Worm (Caenorhabditis elegans) whole organism, early embryonic: ENCODE data around the gene dct-19.

Source experiments
- F13C5.2 ChIP-seq: sonication (generic microtip); optimal IDR thresholded peaks from 2 replicates; lab custom pipeline; 2017; ENCODE audit warnings: mild to moderate bottlenecking, missing genetic modification characterization, inconsistent platforms, missing compliant biosample characterization
- ama-1 ChIP-seq: fragments of 150-350 bp; optimal IDR thresholded peaks from 2 replicates; lab custom pipeline; 2014
- hmbx-1 ChIP-seq: sonication (generic microtip); optimal IDR thresholded peaks from 2 replicates; lab custom pipeline; 2016; ENCODE audit warnings: mild to moderate bottlenecking, missing genetic modification characterization, missing compliant biosample characterization
- hmg-4 ChIP-seq: fragments of 200-800 bp; sonication (Bioruptor generic); optimal IDR thresholded peaks from 2 replicates; lab custom pipeline; 2018; ENCODE audit warnings: mild to moderate bottlenecking, missing genetic modification characterization, missing compliant biosample characterization

DNA sequence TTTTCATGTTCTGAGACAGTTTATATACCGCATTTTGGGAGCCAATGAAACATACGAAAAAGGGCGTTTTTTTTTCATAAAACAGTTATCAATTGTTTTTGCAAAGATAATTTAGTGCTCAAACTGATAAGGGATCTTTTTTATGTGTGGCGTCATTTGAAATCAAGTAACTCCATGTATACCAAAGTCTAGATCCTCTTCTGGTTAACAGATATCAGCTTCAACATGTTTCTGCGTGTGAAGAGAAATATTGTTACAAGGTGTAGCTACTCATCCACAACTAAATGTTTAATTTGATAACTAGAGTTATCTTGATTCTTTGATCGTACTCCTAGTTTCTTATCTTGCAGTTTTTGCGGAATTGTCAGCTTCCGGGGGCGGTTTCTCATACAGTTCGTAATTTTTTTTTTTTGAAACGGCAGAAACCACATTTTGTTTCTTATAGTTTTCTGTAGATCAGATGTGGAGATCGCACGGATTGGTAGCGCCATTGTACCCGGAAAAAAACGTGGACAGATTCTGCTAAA lies 29.3 kb downstream of the dct-19 start:
- TF ChIP-seq hmg-4 (GFP tag; lab: Kevin White, UChicago) = no peak
- no peak for TF ChIP-seq ama-1 (lab: Kevin White, UChicago)
- TF ChIP-seq F13C5.2 = no peak
- TF ChIP-seq hmbx-1 (tag; lab: Kevin White, UChicago) = no peak
